Fruit fly (Drosophila melanogaster) whole organism, wandering third instar larva: ENCODE data around the gene nullo.

Experiments used
- Hr78 ChIP-seq: fragments of >200 bp; optimal IDR thresholded peaks from 2 replicates; lab custom pipeline; 2017; ENCODE audit warnings: missing biosample characterization, missing genetic modification characterization
- Jra ChIP-seq: sonication (Bioruptor generic); optimal IDR thresholded peaks from 2 replicates; lab custom pipeline; 2016; ENCODE audit warnings: missing biosample characterization, missing genetic modification characterization
- Rel ChIP-seq, 2 experiments: fragments of 200-800 bp; sonication (Bioruptor generic) in 1 of 2; optimal IDR thresholded peaks; 2 replicates in 1 of 2; 3 replicates in 1 of 2; lab custom pipeline; 2016 to 2019; ENCODE audit warnings: mild to moderate bottlenecking in 2 of 2, missing biosample characterization in 2 of 2, missing genetic modification characterization in 2 of 2, moderate library complexity in 1 of 2
- Sp1 ChIP-seq: fragments of 200-800 bp; sonication (Bioruptor generic); optimal IDR thresholded peaks from 3 replicates; lab custom pipeline; 2019; ENCODE audit warnings: missing biosample characterization, mild to moderate bottlenecking, missing genetic modification characterization, moderate library complexity
- br ChIP-seq: fragments of 200-800 bp; sonication (Bioruptor generic); optimal IDR thresholded peaks from 2 replicates; lab custom pipeline; 2016; ENCODE audit warnings: missing biosample characterization, missing genetic modification characterization
- h ChIP-seq: fragments of 200-800 bp; sonication (Bioruptor generic); optimal IDR thresholded peaks from 3 replicates; lab custom pipeline; 2016; ENCODE audit warnings: missing biosample characterization, mild to moderate bottlenecking, missing genetic modification characterization
- lola ChIP-seq: fragments of >200 bp; optimal IDR thresholded peaks from 2 replicates; lab custom pipeline; 2017; ENCODE audit warnings: missing biosample characterization, missing genetic modification characterization
- pan ChIP-seq: fragments of >200 bp; optimal IDR thresholded peaks from 2 replicates; lab custom pipeline; 2017
- psq ChIP-seq: fragments of 200-800 bp; sonication (Bioruptor generic); optimal IDR thresholded peaks from 3 replicates; lab custom pipeline; 2017; ENCODE audit warnings: missing biosample characterization, mild to moderate bottlenecking, missing genetic modification characterization, moderate library complexity
- usp ChIP-seq: fragments of >200 bp; optimal IDR thresholded peaks from 2 replicates; lab custom pipeline; 2017; ENCODE audit warnings: missing biosample characterization, missing genetic modification characterization

dm6 chrX:7005444-7005843 lies 43.8 kb upstream of the nullo start:
- no peak for TF ChIP-seq pan (lab: Kevin White, UChicago)
- no peak for TF ChIP-seq h (GFP tag; lab: Kevin White, UChicago)
- TF ChIP-seq lola (GFP tag; lab: Kevin White, UChicago), result no peak
- no peak for TF ChIP-seq Rel (GFP tag; optimal IDR thresholded peaks at IDR 0.05; lab: Kevin White, UChicago)
- no peak for TF ChIP-seq Rel (tag; optimal IDR thresholded peaks at IDR 0.05; lab: Kevin White, UChicago)
- no peak for TF ChIP-seq br
- no peak for TF ChIP-seq psq (GFP tag; lab: Kevin White, UChicago)
- TF ChIP-seq Hr78 (GFP tag; lab: Kevin White, UChicago), result no peak
- TF ChIP-seq Jra (GFP tag; lab: Kevin White, UChicago), result no peak
- TF ChIP-seq usp, result no peak
- TF ChIP-seq Sp1 (GFP tag; lab: Kevin White, UChicago), result no peak
